Fruit fly (Drosophila melanogaster): ENCODE measurements around the gene Naglu.

DNA sequence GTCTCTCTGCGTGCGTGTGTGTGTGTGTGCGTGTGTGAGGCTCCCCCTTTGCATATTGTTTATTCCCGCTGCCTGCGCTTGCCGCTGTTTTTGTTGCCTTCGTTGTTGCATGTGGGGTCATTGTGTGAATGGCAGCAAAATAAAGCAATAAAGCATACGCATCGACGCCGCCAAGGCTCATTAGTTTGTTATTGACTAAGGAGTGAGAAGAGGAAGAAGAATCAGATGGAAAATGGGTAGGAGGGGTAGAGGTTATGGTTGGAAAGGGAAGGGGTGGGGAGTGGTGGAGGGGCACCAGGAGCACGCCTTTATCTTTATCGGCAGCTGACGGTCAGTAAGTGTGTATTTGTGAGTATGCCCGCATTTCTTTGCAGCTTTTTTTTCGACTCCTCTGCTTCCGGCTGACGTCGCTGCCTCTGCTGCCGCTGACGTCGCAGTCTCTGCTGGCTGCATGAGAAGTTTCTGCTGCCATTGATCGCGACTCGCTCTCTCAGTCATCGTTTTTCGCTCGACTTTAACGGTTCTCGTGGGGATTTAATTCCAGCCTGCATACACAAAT, 7.8 kb upstream of the Naglu start:
- no peak for TF ChIP-seq toy (GFP tag; IDR thresholded peaks at IDR 0.05)
- no peak for TF ChIP-seq crp (GFP tag; optimal IDR thresholded peaks at IDR 0.05)
- no peak for TF ChIP-seq Dfd (GFP tag; optimal IDR thresholded peaks at IDR 0.05)
- no peak for TF ChIP-seq CG11085 (GFP tag; IDR thresholded peaks at IDR 0.05)
- TF ChIP-seq Hr3 (GFP tag; optimal IDR thresholded peaks at IDR 0.05): no peak
- no peak for TF ChIP-seq Myb (GFP tag; optimal IDR thresholded peaks at IDR 0.05)
- no peak for TF ChIP-seq CG31224 (GFP tag; IDR thresholded peaks at IDR 0.05)
- no peak for TF ChIP-seq CG9876 (GFP tag; optimal IDR thresholded peaks at IDR 0.05)
- no peak for TF ChIP-seq Pdp1 (GFP tag; optimal IDR thresholded peaks at IDR 0.05)
- no peak for TF ChIP-seq row (GFP tag; IDR thresholded peaks at IDR 0.05)
- no peak for TF ChIP-seq CG10274 (GFP tag; optimal IDR thresholded peaks at IDR 0.05)

All from whole organism, embryonic.